Worm (Caenorhabditis elegans) whole organism, L4 larva: Measurements from ENCODE around the gene D1014.6.

Experiments used
- F10B5.3 ChIP-seq: sonication (generic microtip); optimal IDR thresholded peaks from 2 replicates; lab custom pipeline; 2016; ENCODE audit warnings: mild to moderate bottlenecking, missing genetic modification characterization, missing compliant biosample characterization
- F26F4.8 ChIP-seq: fragments of 200-800 bp; sonication (Bioruptor generic); conservative IDR thresholded peaks from 2 replicates; pipeline ENCODE4 v1.3.6; 2022; ENCODE audit warnings: missing genetic modification characterization, missing compliant biosample characterization
- F49E8.2 ChIP-seq: sonication (generic microtip); optimal IDR thresholded peaks from 2 replicates; lab custom pipeline; 2016; ENCODE audit warnings: missing compliant biosample characterization, mild to moderate bottlenecking, missing genetic modification characterization, borderline replicate concordance
- R02D3.7 ChIP-seq: fragments of 150-350 bp; sonication (generic microtip); optimal IDR thresholded peaks from 3 replicates; lab custom pipeline; 2014; ENCODE audit warnings: missing biosample characterization, missing genetic modification characterization
- Y75B8A.6 ChIP-seq: fragments of 200-800 bp; sonication (Bioruptor generic); IDR thresholded peaks from 2 replicates; pipeline ENCODE4 v1.3.6; 2022; ENCODE audit warnings: missing genetic modification reagents, missing genetic modification characterization, missing compliant biosample characterization
- ZK337.2 ChIP-seq: fragments of 200-800 bp; sonication (Bioruptor generic); IDR thresholded peaks from 2 replicates; pipeline ENCODE4 v1.3.6; 2022; ENCODE audit warnings: missing genetic modification reagents, missing genetic modification characterization, missing compliant biosample characterization
- ZK546.5 ChIP-seq, 2 experiments: sonication (generic microtip); optimal IDR thresholded peaks; 2 replicates each; lab custom pipeline; 2017; ENCODE audit warnings: missing biosample characterization in 2 of 2, missing genetic modification characterization in 2 of 2
- aha-1 ChIP-seq: fragments of 150-350 bp; peaks from one replicate; lab custom pipeline; 2014; ENCODE audit warnings: missing biosample characterization, missing genetic modification characterization
- arid-1 ChIP-seq: fragments of 200-800 bp; sonication (Bioruptor generic); conservative IDR thresholded peaks from 2 replicates; pipeline ENCODE4 v1.3.6; 2022; ENCODE audit warnings: missing genetic modification reagents, missing genetic modification characterization, missing compliant biosample characterization
- attf-4 ChIP-seq: sonication (generic microtip); optimal IDR thresholded peaks from 3 replicates; lab custom pipeline; 2017; ENCODE audit warnings: missing biosample characterization, missing genetic modification characterization
- ceh-62 ChIP-seq: sonication (generic microtip); optimal IDR thresholded peaks from 2 replicates; lab custom pipeline; 2017; ENCODE audit warnings: missing biosample characterization, missing genetic modification characterization
- ceh-82 ChIP-seq: sonication (generic microtip); optimal IDR thresholded peaks from 2 replicates; lab custom pipeline; 2017; ENCODE audit warnings: missing biosample characterization, missing genetic modification characterization
- ces-1 ChIP-seq: fragments of 150-350 bp; sonication (generic microtip); optimal IDR thresholded peaks from 4 replicates; lab custom pipeline; 2014; ENCODE audit warnings: missing biosample characterization, missing genetic modification reagents, missing genetic modification characterization
- ctbp-1 ChIP-seq: fragments of 200-800 bp; sonication (Bioruptor generic); IDR thresholded peaks from 2 replicates; pipeline ENCODE4 v1.3.6; 2022; ENCODE audit warnings: missing genetic modification reagents, missing genetic modification characterization, missing compliant biosample characterization
- daf-16 ChIP-seq, 3 experiments: sonication (generic microtip); optimal IDR thresholded peaks; 2 replicates each; lab custom pipeline; 2016 to 2017; ENCODE audit warnings: missing genetic modification characterization in 3 of 3, missing genetic modification reagents in 3 of 3, mild to moderate bottlenecking in 2 of 3, missing compliant biosample characterization in 2 of 3, missing biosample characterization in 1 of 3, moderate library complexity in 1 of 3
- daf-8 ChIP-seq: fragments of 200-800 bp; sonication (Bioruptor generic); IDR thresholded peaks from 2 replicates; pipeline ENCODE4 v1.3.6; 2022; ENCODE audit warnings: missing genetic modification characterization, missing compliant biosample characterization
- dmd-6 ChIP-seq: fragments of 200-800 bp; sonication (Bioruptor generic); IDR thresholded peaks from 2 replicates; pipeline ENCODE4 v1.3.6; 2022; ENCODE audit warnings: missing genetic modification reagents, missing genetic modification characterization, missing compliant biosample characterization
- dmd-8 ChIP-seq: fragments of 200-800 bp; sonication (Bioruptor generic); IDR thresholded peaks from 2 replicates; pipeline ENCODE4 v1.3.6; 2022; ENCODE audit warnings: missing genetic modification characterization, missing compliant biosample characterization
- dmd-9 ChIP-seq: fragments of 200-800 bp; sonication (Bioruptor generic); IDR thresholded peaks from 2 replicates; pipeline ENCODE4 v1.3.6; 2022; ENCODE audit warnings: missing genetic modification reagents, missing genetic modification characterization, missing compliant biosample characterization
- dpl-1 ChIP-seq: fragments of 150-350 bp; optimal IDR thresholded peaks from 2 replicates; lab custom pipeline; 2014; ENCODE audit warnings: missing biosample characterization, missing genetic modification reagents, missing genetic modification characterization
- dve-1 ChIP-seq: sonication (generic microtip); optimal IDR thresholded peaks from 2 replicates; lab custom pipeline; 2017; ENCODE audit warnings: antibody characterized with exemption, mild to moderate bottlenecking, missing genetic modification characterization, missing compliant biosample characterization; ENCODE audit not compliant: insufficient read depth
- egl-43 ChIP-seq: fragments of 200-800 bp; sonication (Bioruptor generic); IDR thresholded peaks from 2 replicates; pipeline ENCODE4 v1.3.6; 2022; ENCODE audit warnings: missing genetic modification reagents, missing genetic modification characterization, missing compliant biosample characterization
- hif-1 ChIP-seq, 2 experiments: sonication (generic microtip); optimal IDR thresholded peaks; 2 replicates each; lab custom pipeline; 2016 to 2017; ENCODE audit warnings: missing compliant biosample characterization in 2 of 2, missing genetic modification characterization in 2 of 2, missing genetic modification reagents in 2 of 2, missing genotype in 2 of 2, mild to moderate bottlenecking in 1 of 2
- hlh-11 ChIP-seq: fragments of 200-800 bp; sonication (Bioruptor generic); optimal IDR thresholded peaks from 2 replicates; lab custom pipeline; 2018; ENCODE audit warnings: mild to moderate bottlenecking, missing genetic modification characterization, missing compliant biosample characterization
- lin-1 ChIP-seq: fragments of 200-800 bp; sonication (Bioruptor generic); IDR thresholded peaks from 2 replicates; pipeline ENCODE4 v1.3.6; 2022; ENCODE audit warnings: missing genetic modification reagents, missing genetic modification characterization, missing compliant biosample characterization
- mdl-1 ChIP-seq, 2 experiments: fragments of 150-350 bp in 1 of 2; sonication (generic microtip) in 1 of 2; optimal IDR thresholded peaks; 2 replicates each; lab custom pipeline; 2014 to 2017; ENCODE audit warnings: missing biosample characterization in 2 of 2, missing genetic modification characterization in 2 of 2
- mxl-3 ChIP-seq: fragments of 200-800 bp; sonication (Bioruptor generic); optimal IDR thresholded peaks from 2 replicates; lab custom pipeline; 2018; ENCODE audit warnings: mild to moderate bottlenecking, missing genetic modification characterization, missing compliant biosample characterization
- nhr-28 ChIP-seq: fragments of 150-350 bp; optimal IDR thresholded peaks from 2 replicates; lab custom pipeline; 2014; ENCODE audit warnings: missing biosample characterization, missing genetic modification characterization
- nhr-6 ChIP-seq: fragments of 150-350 bp; optimal IDR thresholded peaks from 2 replicates; lab custom pipeline; 2014; ENCODE audit warnings: missing biosample characterization, missing genetic modification characterization
- nhr-77 ChIP-seq: fragments of 150-350 bp; optimal IDR thresholded peaks from 2 replicates; lab custom pipeline; 2014; ENCODE audit warnings: missing biosample characterization, missing genetic modification characterization
- pqm-1 ChIP-seq: sonication (generic microtip); optimal IDR thresholded peaks from 2 replicates; lab custom pipeline; 2017; ENCODE audit warnings: missing biosample characterization, missing genetic modification characterization
- vab-7 ChIP-seq: fragments of 200-800 bp; sonication (Bioruptor generic); IDR thresholded peaks from 2 replicates; pipeline ENCODE4 v1.3.6; 2022; ENCODE audit warnings: missing genetic modification reagents, missing genetic modification characterization, missing compliant biosample characterization
- zag-1 ChIP-seq: fragments of 150-350 bp; optimal IDR thresholded peaks from 2 replicates; lab custom pipeline; 2014; ENCODE audit warnings: missing biosample characterization, missing genetic modification characterization

Gene D1014.6

DNA sequence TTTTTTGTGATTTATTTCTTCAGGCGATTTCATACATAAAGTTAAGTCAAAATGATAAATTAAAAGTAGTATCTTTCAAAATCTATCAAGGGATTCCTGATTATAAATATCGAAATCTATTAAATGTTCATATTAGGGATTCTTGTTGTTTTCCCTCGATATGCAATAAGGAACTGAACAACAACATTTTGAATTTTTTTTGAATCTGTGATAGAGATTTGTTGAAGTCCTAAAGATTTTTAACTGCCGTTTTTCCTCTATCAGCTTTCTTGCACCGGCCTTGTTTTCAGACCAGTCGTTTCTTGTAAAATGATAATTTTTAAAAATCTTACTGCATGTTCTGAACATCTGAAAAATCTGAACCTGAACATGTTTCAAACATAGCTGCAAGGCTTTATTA is 34.8 kb downstream of the D1014.6 start (continued):
- TF ChIP-seq dpl-1 (GFP tag; lab: Kevin White, UChicago) (no peak), ctbp-1 (GFP tag; lab: Robert Waterston, UW) (no peak)

DNA sequence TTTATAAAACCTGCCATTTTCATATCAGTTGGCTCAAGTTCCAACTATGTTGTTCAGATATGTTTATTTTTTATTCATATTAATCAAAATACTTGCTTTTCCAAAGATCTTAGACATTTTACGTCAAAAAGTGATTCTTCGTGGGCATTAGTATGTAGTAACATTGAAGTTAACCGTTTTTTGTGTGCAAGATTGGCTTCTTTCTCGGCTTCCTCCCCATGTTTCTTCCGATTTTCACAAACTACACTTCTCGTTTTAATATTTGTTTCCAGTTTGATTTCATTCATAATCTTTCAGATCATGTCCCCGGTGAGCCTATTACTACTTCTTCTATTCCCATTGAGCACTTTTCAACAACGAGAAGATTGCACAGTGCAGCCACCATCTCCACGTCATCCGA is 36.5 kb downstream of the D1014.6 start, which contains the start of gene sul-2:
TSS of gene sul-2 (plus strand) at position 301 of the 400 bp plus-strand sequence.
- TF ChIP-seq egl-43 (GFP tag; lab: Robert Waterston, UW) (no peak), Y75B8A.6 (GFP tag; lab: Robert Waterston, UW) (no peak), dve-1 (tag; lab: Kevin White, UChicago) (no peak)

DNA sequence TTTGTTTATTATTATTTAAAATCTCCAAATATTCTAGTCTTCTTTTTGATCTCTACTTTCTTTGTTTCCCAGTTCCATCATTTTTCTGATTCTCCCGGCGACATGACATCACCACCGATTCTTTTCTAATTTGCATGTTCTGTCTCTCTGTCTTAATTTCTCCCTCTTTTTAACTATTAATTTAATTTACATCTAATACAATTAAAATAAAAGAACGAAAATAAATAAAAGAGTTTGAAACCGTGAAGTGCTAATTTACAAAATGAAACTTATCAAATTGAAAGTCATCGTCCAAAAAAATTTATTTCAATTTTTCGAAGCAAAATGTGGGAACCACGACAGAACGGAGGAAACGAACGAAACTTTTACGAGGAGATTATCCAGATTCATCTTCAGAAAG is 38.7 kb downstream of the D1014.6 start, which contains the start of gene F20D6.6:
TSS of gene F20D6.6 (plus strand) at position 301 of the 400 bp plus-strand sequence.
- TF ChIP-seq F10B5.3 (no peak), pqm-1 (tag; lab: Kevin White, UChicago) (no peak), hlh-11 (tag; lab: Kevin White, UChicago) (no peak), daf-8 (GFP tag; lab: Robert Waterston, UW) (no peak), ces-1 (GFP tag; lab: Kevin White, UChicago) (no peak), nhr-28 (tag; lab: Kevin White, UChicago) (no peak), arid-1 (GFP tag; lab: Robert Waterston, UW) (no peak), ZK337.2 (GFP tag; lab: Robert Waterston, UW) (no peak), mdl-1 (tag; optimal IDR thresholded peaks at IDR 0.05; lab: Kevin White, UChicago) (no peak), attf-4 (tag; lab: Kevin White, UChicago) (no peak), mxl-3 (GFP tag; lab: Kevin White, UChicago) (no peak), lin-1 (GFP tag; lab: Robert Waterston, UW) (no peak), vab-7 (no peak), hif-1 (tag; optimal IDR thresholded peaks at IDR 0.05; lab: Kevin White, UChicago) (no peak), dmd-8 (GFP tag; lab: Robert Waterston, UW) (no peak), ceh-62 (no peak), ZK546.5 (tag; optimal IDR thresholded peaks at IDR 0.05; lab: Kevin White, UChicago) (no peak), dmd-9 (GFP tag; lab: Robert Waterston, UW) (no peak), dmd-6 (GFP tag; lab: Robert Waterston, UW) (no peak)

DNA sequence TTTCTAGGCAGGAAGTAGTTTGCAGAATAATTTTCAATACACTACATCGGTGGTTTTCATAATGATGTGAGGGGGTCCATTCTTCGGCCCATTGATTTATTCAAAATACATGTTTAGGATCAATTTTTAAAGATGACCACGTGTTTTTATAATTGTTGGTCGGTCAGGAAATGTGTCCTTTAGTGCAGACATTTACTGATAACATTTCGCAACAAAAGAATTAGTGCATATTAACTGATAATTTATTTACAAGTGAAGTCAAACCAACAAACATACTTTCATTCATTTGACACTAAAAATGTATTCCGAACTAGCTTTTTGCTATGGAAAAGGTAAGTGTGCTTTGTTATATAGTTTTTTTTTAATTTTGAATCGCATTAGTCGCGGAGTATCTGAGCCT is 40.7 kb downstream of the D1014.6 start, which contains the start of gene F20D6.5:
TSS of gene F20D6.5 (plus strand) at position 259 of the 400 bp plus-strand sequence.
- TF ChIP-seq F49E8.2 (tag; lab: Kevin White, UChicago), result no peak
- TF ChIP-seq R02D3.7, result no peak
- no peak for TF ChIP-seq ceh-82 (tag; lab: Kevin White, UChicago)
- TF ChIP-seq daf-16 (GFP tag; optimal IDR thresholded peaks at IDR 0.05; lab: Kevin White, UChicago), result no peak
- peak; percentile 70 for TF ChIP-seq daf-16 (tag; optimal IDR thresholded peaks at IDR 0.05; lab: Kevin White, UChicago)
- TF ChIP-seq vab-7, result no peak
- TF ChIP-seq zag-1 (tag; lab: Kevin White, UChicago), result no peak
- TF ChIP-seq aha-1 (tag; lab: Kevin White, UChicago), result no peak
- TF ChIP-seq F26F4.8 (GFP tag; lab: Robert Waterston, UW), result no peak
- TF ChIP-seq dmd-6 (GFP tag; lab: Robert Waterston, UW), result peak; percentile 67
- TF ChIP-seq nhr-28 (tag; lab: Kevin White, UChicago), result peak; percentile 58
- peak; percentile 48 for TF ChIP-seq pqm-1 (tag; lab: Kevin White, UChicago)
- peak; percentile 25 for TF ChIP-seq nhr-77 (tag; lab: Kevin White, UChicago)

DNA sequence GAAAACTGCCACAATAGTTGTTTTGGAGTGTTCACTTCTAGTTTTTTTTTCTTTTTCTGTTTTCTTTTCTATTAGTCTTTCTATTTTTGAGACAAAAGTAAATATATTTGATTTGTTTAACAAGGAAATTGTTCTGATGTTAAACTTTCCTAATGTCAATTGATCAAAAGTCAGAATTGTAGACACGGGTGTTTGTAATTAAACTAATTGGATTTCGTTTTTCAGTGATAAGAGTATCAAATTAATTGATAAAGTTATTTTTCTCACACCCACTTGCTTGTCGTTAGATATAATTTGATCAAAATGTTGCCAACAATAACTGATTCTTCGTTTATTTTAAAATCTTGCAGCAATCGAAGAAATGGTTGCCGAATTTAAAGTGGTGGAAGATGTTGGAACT is 42.2 kb downstream of the D1014.6 start:
- TF ChIP-seq daf-16 (GFP tag; optimal IDR thresholded peaks at IDR 0.05; lab: Kevin White, UChicago), result no peak
- peak; percentile 53 for TF ChIP-seq daf-16 (tag; optimal IDR thresholded peaks at IDR 0.05; lab: Kevin White, UChicago)
- no peak for TF ChIP-seq nhr-6 (tag; lab: Kevin White, UChicago)
